Worm (Caenorhabditis elegans) whole organism, mixed stage, embryonic: ENCODE measurements around the gene F11D11.21.

Experiments
- elt-1 ChIP-seq: sonication (generic microtip); optimal IDR thresholded peaks from 2 replicates; lab custom pipeline; 2017; ENCODE audit warnings: missing genetic modification characterization, mild to moderate bottlenecking, missing compliant biosample characterization, antibody characterized with exemption, moderate library complexity, borderline replicate concordance; ENCODE audit not compliant: insufficient read depth
- elt-3 ChIP-seq: fragments of 150-350 bp; optimal IDR thresholded peaks from 2 replicates; lab custom pipeline; 2014; ENCODE audit warnings: missing biosample characterization, missing genetic modification characterization
- lsy-2 ChIP-seq: fragments of 150-350 bp; optimal IDR thresholded peaks from 2 replicates; lab custom pipeline; 2014; ENCODE audit warnings: missing biosample characterization, missing genetic modification characterization
- snpc-4 ChIP-seq: fragments of 150-350 bp; optimal IDR thresholded peaks from 2 replicates; lab custom pipeline; 2014; ENCODE audit warnings: missing biosample characterization, missing genetic modification characterization
- unc-62 ChIP-seq: fragments of 150-350 bp; optimal IDR thresholded peaks from 2 replicates; lab custom pipeline; 2014; ENCODE audit warnings: missing biosample characterization, missing genetic modification reagents, missing genetic modification characterization
- zip-8 ChIP-seq: fragments of 150-350 bp; optimal IDR thresholded peaks from 2 replicates; lab custom pipeline; 2014; ENCODE audit warnings: missing biosample characterization, missing genetic modification characterization
- ztf-11 ChIP-seq: fragments of 150-350 bp; optimal IDR thresholded peaks from 2 replicates; lab custom pipeline; 2014; ENCODE audit warnings: missing biosample characterization, missing genetic modification characterization

- no peak for TF ChIP-seq lsy-2
- TF ChIP-seq ztf-11 (tag; lab: Kevin White, UChicago), result no peak
- TF ChIP-seq elt-1 (tag; lab: Kevin White, UChicago), result no peak
- no peak for TF ChIP-seq elt-3 (tag; lab: Kevin White, UChicago)
- no peak for TF ChIP-seq unc-62 (GFP tag; lab: Kevin White, UChicago)
- TF ChIP-seq snpc-4 (tag; lab: Kevin White, UChicago), result no peak
- TF ChIP-seq zip-8 (tag; lab: Kevin White, UChicago), result no peak
Measured at ce11 chrV:18761078-18761477, 10.7 kb upstream of the F11D11.21 start, which contains the start of gene F11D11.4.
